Fruit fly (Drosophila melanogaster): ENCODE data around the gene CG14020.

CG14020 gene

DNA sequence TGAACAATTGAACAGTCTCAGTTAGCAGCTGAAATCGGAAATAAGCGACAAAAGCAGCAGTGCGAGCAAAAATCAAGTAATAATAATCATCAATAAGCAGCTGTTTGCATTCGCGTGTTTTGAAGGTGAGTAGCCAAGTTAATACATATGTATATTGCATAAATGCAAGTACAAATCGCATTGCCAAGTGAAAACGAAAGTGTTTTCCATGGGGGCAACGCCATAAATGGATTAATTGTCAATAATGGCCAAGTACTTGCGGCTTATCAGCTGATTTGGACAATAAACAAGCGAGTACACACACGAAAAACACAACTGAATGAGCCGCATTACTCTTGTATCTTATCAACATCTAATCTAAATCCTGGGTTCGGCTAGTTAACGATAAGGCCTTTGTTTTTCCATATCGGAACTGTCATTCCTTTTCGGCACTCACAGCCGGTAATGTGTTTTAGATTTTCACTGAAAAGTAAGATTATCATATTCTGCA, 29.8 kb downstream of the CG14020 start:
- TF ChIP-seq Dif (GFP tag; optimal IDR thresholded peaks at IDR 0.05; ENCODE audit: partially characterized antibody) (peak; percentile 13), Hr83 (GFP tag; optimal IDR thresholded peaks at IDR 0.05; ENCODE audit: poor library complexity, severe bottlenecking) (no peak), Jra (GFP tag; optimal IDR thresholded peaks at IDR 0.05) (no peak), Hnf4 (GFP tag; optimal IDR thresholded peaks at IDR 0.05) (no peak), Hr78 (GFP tag; optimal IDR thresholded peaks at IDR 0.05) (no peak), N (GFP tag; optimal IDR thresholded peaks at IDR 0.05) (no peak), rgr (GFP tag; optimal IDR thresholded peaks at IDR 0.05) (peak; percentile 67)

- TF ChIP-seq br (GFP tag; optimal IDR thresholded peaks at IDR 0.05): no peak
- TF ChIP-seq Vsx2 (GFP tag; optimal IDR thresholded peaks at IDR 0.05; ENCODE audit: partially characterized antibody): no peak
- TF ChIP-seq CG9705 (GFP tag; optimal IDR thresholded peaks at IDR 0.05): no peak
- TF ChIP-seq sv (GFP tag; optimal IDR thresholded peaks at IDR 0.05): no peak
- TF ChIP-seq GATAd (GFP tag; optimal IDR thresholded peaks at IDR 0.05): no peak
- no peak for TF ChIP-seq lola (GFP tag; optimal IDR thresholded peaks at IDR 0.05)
- TF ChIP-seq Dfd (GFP tag; optimal IDR thresholded peaks at IDR 0.05): no peak
- TF ChIP-seq Sp1 (GFP tag; optimal IDR thresholded peaks at IDR 0.05): no peak
- no peak for TF ChIP-seq CG32264 (GFP tag; optimal IDR thresholded peaks at IDR 0.05)
- no peak for TF ChIP-seq Hnf4 (GFP tag; optimal IDR thresholded peaks at IDR 0.05)
- no peak for TF ChIP-seq Abd-B (GFP tag; optimal IDR thresholded peaks at IDR 0.05)
- TF ChIP-seq tai (GFP tag; optimal IDR thresholded peaks at IDR 0.05): no peak
- TF ChIP-seq sage (GFP tag; optimal IDR thresholded peaks at IDR 0.05): no peak
Observed at dm6 chr2L:5550735-5551134, 33.2 kb downstream of the CG14020 start, which contains the start of gene CG14014. TSS of gene CG14014 (minus strand) at chr2L:5550835.

- TF ChIP-seq Myc (optimal IDR thresholded peaks at IDR 0.05): no peak
- TF ChIP-seq brk (GFP tag; optimal IDR thresholded peaks at IDR 0.05): no peak
- TF ChIP-seq psq (GFP tag; optimal IDR thresholded peaks at IDR 0.05): no peak
- no peak for TF ChIP-seq woc (GFP tag; optimal IDR thresholded peaks at IDR 0.05)
- no peak for TF ChIP-seq sage (GFP tag; optimal IDR thresholded peaks at IDR 0.05)
- no peak for TF ChIP-seq rgr (GFP tag; optimal IDR thresholded peaks at IDR 0.05)
- no peak for TF ChIP-seq dl (GFP tag; optimal IDR thresholded peaks at IDR 0.05; ENCODE audit: insufficient read depth in 1 of 2, partially characterized antibody in 2 of 2)
- TF ChIP-seq Sp1 (GFP tag; optimal IDR thresholded peaks at IDR 0.05): no peak
- no peak for TF ChIP-seq foxo (GFP tag; optimal IDR thresholded peaks at IDR 0.05)
- no peak for TF ChIP-seq OdsH (GFP tag; optimal IDR thresholded peaks at IDR 0.05)
- no peak for TF ChIP-seq ey (GFP tag; optimal IDR thresholded peaks at IDR 0.05)
- no peak for TF ChIP-seq CrebA (GFP tag; optimal IDR thresholded peaks at IDR 0.05; ENCODE audit: borderline replicate concordance)
- TF ChIP-seq GATAd (GFP tag; optimal IDR thresholded peaks at IDR 0.05): no peak
- no peak for TF ChIP-seq Hr83 (GFP tag; optimal IDR thresholded peaks at IDR 0.05; ENCODE audit: poor library complexity, severe bottlenecking)
- no peak for TF ChIP-seq Dif (GFP tag; optimal IDR thresholded peaks at IDR 0.05; ENCODE audit: partially characterized antibody)
- TF ChIP-seq h (GFP tag; optimal IDR thresholded peaks at IDR 0.05): no peak
- no peak for TF ChIP-seq tai (GFP tag; optimal IDR thresholded peaks at IDR 0.05)
- no peak for TF ChIP-seq Jra (GFP tag; optimal IDR thresholded peaks at IDR 0.05)
- no peak for TF ChIP-seq CG9705 (GFP tag; optimal IDR thresholded peaks at IDR 0.05)
Observed at dm6 chr2L:5551538-5551937, 34.0 kb downstream of the CG14020 start, which contains the start of gene CG18269. TSS of gene CG18269 (plus strand) at chr2L:5551838.

- TF ChIP-seq Hr78 (GFP tag; optimal IDR thresholded peaks at IDR 0.05) (no peak), HLH106 (tag; optimal IDR thresholded peaks at IDR 0.05) (no peak), Dif (GFP tag; optimal IDR thresholded peaks at IDR 0.05; ENCODE audit: partially characterized antibody) (no peak)
Observed at dm6 chr2L:5553750-5554149, 36.2 kb downstream of the CG14020 start, which contains the start of the genes CG14013 and CG14017. TSS of gene CG14013 (minus strand) at chr2L:5553850. TSS of gene CG14017 (plus strand) at chr2L:5553897.

- TF ChIP-seq br (GFP tag; optimal IDR thresholded peaks at IDR 0.05) (no peak), Dif (GFP tag; optimal IDR thresholded peaks at IDR 0.05; ENCODE audit: partially characterized antibody) (no peak), OdsH (GFP tag; optimal IDR thresholded peaks at IDR 0.05) (no peak), Myc (optimal IDR thresholded peaks at IDR 0.05) (no peak), Sp1 (GFP tag; optimal IDR thresholded peaks at IDR 0.05) (no peak), sv (GFP tag; optimal IDR thresholded peaks at IDR 0.05) (no peak), usp (GFP tag; optimal IDR thresholded peaks at IDR 0.05) (no peak), pan (optimal IDR thresholded peaks at IDR 0.05) (no peak), dmrt93B (GFP tag; optimal IDR thresholded peaks at IDR 0.05) (no peak), Abd-B (GFP tag; optimal IDR thresholded peaks at IDR 0.05) (no peak), Hr78 (GFP tag; optimal IDR thresholded peaks at IDR 0.05) (no peak), Mio (GFP tag; optimal IDR thresholded peaks at IDR 0.05) (no peak), h (GFP tag; optimal IDR thresholded peaks at IDR 0.05) (no peak)
Observed at dm6 chr2L:5554818-5555217, 37.3 kb downstream of the CG14020 start, which contains the start of gene GluRIIA. TSS of gene GluRIIA (plus strand) at chr2L:5555072.
